Fruit fly (Drosophila melanogaster) whole organism, prepupa: ENCODE data around the gene CG44836.

Experiments
- Blimp-1 ChIP-seq: fragments of 200-800 bp; sonication (Bioruptor generic); optimal IDR thresholded peaks from 3 replicates; lab custom pipeline; 2017; ENCODE audit warnings: missing biosample characterization, missing genetic modification characterization, mild to moderate bottlenecking, moderate library complexity, missing genetic modification reagents
- CG10631 ChIP-seq: fragments of 200-800 bp; sonication (Bioruptor generic); optimal IDR thresholded peaks from 2 replicates; lab custom pipeline; 2016; ENCODE audit warnings: missing biosample characterization, missing genetic modification characterization
- CG11294 ChIP-seq: fragments of 200-800 bp; sonication (Bioruptor generic); IDR thresholded peaks from 2 replicates; pipeline ENCODE4 v1.3.6; 2022; ENCODE audit warnings: missing biosample characterization, missing genetic modification characterization
- CG11762 ChIP-seq: fragments of 200-800 bp; sonication (Bioruptor generic); optimal IDR thresholded peaks from 3 replicates; lab custom pipeline; 2016; ENCODE audit warnings: missing biosample characterization, missing genetic modification characterization; ENCODE audit not compliant: insufficient read depth
- CG16779 ChIP-seq: fragments of 200-800 bp; sonication (Bioruptor generic); optimal IDR thresholded peaks from 3 replicates; lab custom pipeline; 2017; ENCODE audit warnings: missing biosample characterization, mild to moderate bottlenecking, missing genetic modification characterization
- CG3032 ChIP-seq: fragments of 200-800 bp; optimal IDR thresholded peaks from 2 replicates; lab custom pipeline; 2019; ENCODE audit warnings: missing biosample characterization, mild to moderate bottlenecking, missing genetic modification characterization, moderate library complexity
- CG31627 ChIP-seq: fragments of 200-800 bp; sonication (Bioruptor generic); optimal IDR thresholded peaks from 3 replicates; lab custom pipeline; 2016; ENCODE audit warnings: missing biosample characterization, missing genetic modification characterization
- CG34406 ChIP-seq: fragments of 200-800 bp; sonication (Bioruptor generic); optimal IDR thresholded peaks from 3 replicates; lab custom pipeline; 2016; ENCODE audit warnings: missing biosample characterization, missing genetic modification characterization
- CG3919 ChIP-seq: fragments of 200-800 bp; sonication (Bioruptor generic); optimal IDR thresholded peaks from 3 replicates; lab custom pipeline; 2016; ENCODE audit warnings: missing biosample characterization, missing genetic modification characterization
- CG4318 ChIP-seq: fragments of 200-800 bp; sonication (Bioruptor generic); optimal IDR thresholded peaks from 3 replicates; lab custom pipeline; 2017; ENCODE audit warnings: missing biosample characterization, mild to moderate bottlenecking, missing genetic modification characterization
- CG6163 ChIP-seq: fragments of 200-800 bp; sonication (Bioruptor generic); IDR thresholded peaks from 3 replicates; pipeline ENCODE4 v1.3.6; 2022; ENCODE audit warnings: missing biosample characterization, missing genetic modification characterization
- CG6276 ChIP-seq: fragments of 200-800 bp; sonication (Bioruptor generic); optimal IDR thresholded peaks from 2 replicates; lab custom pipeline; 2017; ENCODE audit warnings: missing biosample characterization, mild to moderate bottlenecking, missing genetic modification characterization
- CG6854 ChIP-seq: fragments of 200-800 bp; sonication (Bioruptor generic); optimal IDR thresholded peaks from 2 replicates; lab custom pipeline; 2017; ENCODE audit warnings: missing biosample characterization, mild to moderate bottlenecking, missing genetic modification characterization
- CG8319 ChIP-seq: fragments of 200-800 bp; sonication (Bioruptor generic); optimal IDR thresholded peaks from 3 replicates; lab custom pipeline; 2016; ENCODE audit warnings: missing biosample characterization, missing genetic modification characterization
- CG8632 ChIP-seq: fragments of 200-800 bp; sonication (Bioruptor generic); optimal IDR thresholded peaks from 3 replicates; lab custom pipeline; 2016; ENCODE audit warnings: missing biosample characterization, missing genetic modification characterization
- CG9139 ChIP-seq: fragments of 200-800 bp; sonication (Bioruptor generic); optimal IDR thresholded peaks from 3 replicates; lab custom pipeline; 2017; ENCODE audit warnings: missing biosample characterization, mild to moderate bottlenecking, missing genetic modification characterization
- Eip75B ChIP-seq: fragments of 200-800 bp; sonication (Bioruptor generic); optimal IDR thresholded peaks from 3 replicates; lab custom pipeline; 2016; ENCODE audit warnings: missing biosample characterization, missing genetic modification characterization
- Eip78C ChIP-seq: fragments of 200-800 bp; sonication (Bioruptor generic); peaks from one replicate; lab custom pipeline; 2016; ENCODE audit warnings: missing biosample characterization, missing genetic modification characterization
- Eip93F ChIP-seq: fragments of 200-800 bp; sonication (Bioruptor generic); optimal IDR thresholded peaks from 2 replicates; lab custom pipeline; 2016; ENCODE audit warnings: missing biosample characterization, mild to moderate bottlenecking, missing genetic modification characterization
- Ets21C ChIP-seq: fragments of 200-800 bp; sonication (Bioruptor generic); optimal IDR thresholded peaks from 3 replicates; lab custom pipeline; 2016; ENCODE audit warnings: missing biosample characterization, missing genetic modification characterization
- Ets96B ChIP-seq: fragments of 200-800 bp; optimal IDR thresholded peaks from 2 replicates; lab custom pipeline; 2019; ENCODE audit warnings: missing biosample characterization, mild to moderate bottlenecking, missing genetic modification characterization, moderate library complexity
- Gug ChIP-seq: fragments of 200-800 bp; sonication (Bioruptor generic); IDR thresholded peaks from 2 replicates; pipeline ENCODE4 v1.3.6; 2022; ENCODE audit warnings: missing biosample characterization, missing genetic modification characterization
- Hr38 ChIP-seq: sonication (Bioruptor generic); optimal IDR thresholded peaks from 2 replicates; lab custom pipeline; 2016; ENCODE audit warnings: missing biosample characterization, missing genetic modification characterization
- Hr39 ChIP-seq: fragments of 200-800 bp; sonication (Bioruptor generic); optimal IDR thresholded peaks from 2 replicates; lab custom pipeline; 2016; ENCODE audit warnings: missing biosample characterization, missing genetic modification characterization
- Lpt ChIP-seq: fragments of 200-800 bp; sonication (Bioruptor generic); optimal IDR thresholded peaks from 3 replicates; lab custom pipeline; 2016; ENCODE audit warnings: missing biosample characterization, missing genetic modification characterization
- Met ChIP-seq: fragments of 200-800 bp; sonication (Bioruptor generic); optimal IDR thresholded peaks from 3 replicates; lab custom pipeline; 2016; ENCODE audit warnings: missing biosample characterization, missing genetic modification characterization
- Sox102F ChIP-seq: fragments of 200-800 bp; sonication (Bioruptor generic); optimal IDR thresholded peaks from 2 replicates; lab custom pipeline; 2016; ENCODE audit warnings: missing biosample characterization, mild to moderate bottlenecking, missing genetic modification characterization
- Sox14 ChIP-seq: fragments of 200-800 bp; sonication (Bioruptor generic); optimal IDR thresholded peaks from 3 replicates; lab custom pipeline; 2016; ENCODE audit warnings: missing biosample characterization, missing genetic modification characterization
- achi ChIP-seq: fragments of 200-800 bp; sonication (Bioruptor generic); optimal IDR thresholded peaks from 3 replicates; lab custom pipeline; 2016; ENCODE audit warnings: missing biosample characterization, missing genetic modification characterization
- cyc ChIP-seq: fragments of 200-800 bp; sonication (Bioruptor generic); optimal IDR thresholded peaks from 3 replicates; lab custom pipeline; 2016; ENCODE audit warnings: missing biosample characterization, missing genetic modification characterization
- dac ChIP-seq: fragments of 200-800 bp; sonication (Bioruptor generic); optimal IDR thresholded peaks from 2 replicates; lab custom pipeline; 2017; ENCODE audit warnings: missing biosample characterization, mild to moderate bottlenecking, missing genetic modification characterization
- dsx ChIP-seq: fragments of 200-800 bp; optimal IDR thresholded peaks from 3 replicates; lab custom pipeline; 2019; ENCODE audit warnings: missing biosample characterization, mild to moderate bottlenecking, missing genetic modification characterization, moderate library complexity; ENCODE audit not compliant: poor library complexity, severe bottlenecking
- eg ChIP-seq: fragments of 200-800 bp; sonication (Bioruptor generic); IDR thresholded peaks from 3 replicates; pipeline ENCODE4 v1.3.6; 2022; ENCODE audit warnings: missing biosample characterization, missing genetic modification characterization
- fd59A ChIP-seq: fragments of 200-800 bp; sonication (Bioruptor generic); optimal IDR thresholded peaks from 2 replicates; lab custom pipeline; 2017; ENCODE audit warnings: missing biosample characterization, mild to moderate bottlenecking, missing genetic modification characterization, missing genetic modification reagents
- fkh ChIP-seq: fragments of 200-800 bp; sonication (Bioruptor generic); optimal IDR thresholded peaks from 3 replicates; lab custom pipeline; 2017; ENCODE audit warnings: missing biosample characterization, mild to moderate bottlenecking, missing genetic modification characterization, moderate library complexity
- net ChIP-seq: fragments of 200-800 bp; sonication (Bioruptor generic); optimal IDR thresholded peaks from 3 replicates; lab custom pipeline; 2016; ENCODE audit warnings: missing biosample characterization, missing genetic modification characterization
- pdm3 ChIP-seq: fragments of 200-800 bp; sonication (Bioruptor generic); optimal IDR thresholded peaks from 3 replicates; lab custom pipeline; 2016; ENCODE audit warnings: missing biosample characterization, missing genetic modification characterization
- salr ChIP-seq, 2 experiments: fragments of 200-800 bp; sonication (Bioruptor generic); optimal IDR thresholded peaks; 3 replicates each; lab custom pipeline; 2016 to 2018; ENCODE audit warnings: missing biosample characterization in 2 of 2, missing genetic modification characterization in 2 of 2, mild to moderate bottlenecking in 1 of 2
- ss ChIP-seq, 2 experiments: fragments of 200-800 bp; sonication (Bioruptor generic); optimal IDR thresholded peaks; 2 replicates in 1 of 2; 3 replicates in 1 of 2; lab custom pipeline; 2017 to 2018; ENCODE audit warnings: mild to moderate bottlenecking in 2 of 2, missing biosample characterization in 2 of 2, missing genetic modification characterization in 2 of 2, moderate library complexity in 1 of 2
- svp ChIP-seq: fragments of 200-800 bp; sonication (Bioruptor generic); peaks from one replicate; lab custom pipeline; 2016; ENCODE audit warnings: missing biosample characterization, missing genetic modification characterization
- vri ChIP-seq: fragments of 200-800 bp; sonication (Bioruptor generic); optimal IDR thresholded peaks from 3 replicates; lab custom pipeline; 2016; ENCODE audit warnings: missing biosample characterization, mild to moderate bottlenecking, missing genetic modification characterization

CG44836 gene

dm6 chr3L:16383056-16383455 lies 17.0 kb downstream of the CG44836 start:
- TF ChIP-seq CG11762 = no peak
- TF ChIP-seq vri (GFP tag; lab: Kevin White, UChicago) = peak; percentile 92

- no peak for TF ChIP-seq CG9139
- TF ChIP-seq CG3032 (tag; lab: Kevin White, UChicago) = no peak
- TF ChIP-seq CG6276 (GFP tag; lab: Kevin White, UChicago) = no peak
- TF ChIP-seq fkh (GFP tag; lab: Kevin White, UChicago) = peak; percentile 44
- TF ChIP-seq CG8632 (GFP tag; lab: Kevin White, UChicago) = no peak
- TF ChIP-seq dac (GFP tag; lab: Kevin White, UChicago) = no peak
- TF ChIP-seq dsx (GFP tag; lab: Kevin White, UChicago) = no peak
- no peak for TF ChIP-seq CG34406 (GFP tag; lab: Kevin White, UChicago)
- TF ChIP-seq CG4318 = no peak
- no peak for TF ChIP-seq pdm3 (GFP tag; lab: Kevin White, UChicago)
- no peak for TF ChIP-seq Gug
- TF ChIP-seq ss (GFP tag; optimal IDR thresholded peaks at IDR 0.05; lab: Kevin White, UChicago) = no peak
- TF ChIP-seq svp (GFP tag; lab: Kevin White, UChicago) = peak; percentile 18
- TF ChIP-seq, all 60 proteins: peak for 2
Measured at dm6 chr3L:16381184-16381797, 18.8 kb downstream of the CG44836 start, which contains the start of gene Agpat4. Gene Agpat4, minus strand, starts transcription at chr3L:16381570.

dm6 chr3L:16380770-16381169 lies 19.3 kb downstream of the CG44836 start:
- TF ChIP-seq CG3919 = no peak

- TF ChIP-seq CG6163 (GFP tag; lab: Robert Waterston, UW) (no peak), salr (GFP tag; optimal IDR thresholded peaks at IDR 0.05; lab: Kevin White, UChicago) (no peak), Eip78C (GFP tag; lab: Kevin White, UChicago) (peak; percentile 79), net (GFP tag; lab: Kevin White, UChicago) (no peak), Ets21C (GFP tag; lab: Kevin White, UChicago) (no peak), CG6276 (GFP tag; lab: Kevin White, UChicago) (no peak), CG16779 (tag; lab: Kevin White, UChicago) (no peak), CG8319 (GFP tag; lab: Kevin White, UChicago) (no peak), achi (GFP tag; lab: Kevin White, UChicago) (no peak), CG3032 (tag; lab: Kevin White, UChicago) (peak; percentile 10), fd59A (GFP tag; lab: Kevin White, UChicago) (no peak), CG11294 (GFP tag; lab: Robert Waterston, UW) (no peak), CG10631 (GFP tag; lab: Kevin White, UChicago) (no peak), CG3919 (no peak), CG11762 (no peak), svp (GFP tag; lab: Kevin White, UChicago) (no peak), Gug (no peak), CG6854 (GFP tag; lab: Kevin White, UChicago) (no peak), CG31627 (no peak), Sox102F (no peak), cyc (no peak), Eip93F (GFP tag; lab: Kevin White, UChicago) (peak; percentile 51), Blimp-1 (GFP tag; lab: Kevin White, UChicago) (peak; percentile 89), dac (GFP tag; lab: Kevin White, UChicago) (no peak), Ets96B (no peak), Hr38 (GFP tag; lab: Kevin White, UChicago) (no peak), dsx (GFP tag; lab: Kevin White, UChicago) (no peak), Eip75B (no peak), CG4318 (no peak), Lpt (GFP tag; lab: Kevin White, UChicago) (peak; percentile 9), Sox14 (GFP tag; lab: Kevin White, UChicago) (peak; percentile 76), Met (GFP tag; lab: Kevin White, UChicago) (no peak), CG34406 (GFP tag; lab: Kevin White, UChicago) (no peak), fkh (GFP tag; lab: Kevin White, UChicago) (no peak), eg (no peak), Hr39 (no peak), vri (GFP tag; lab: Kevin White, UChicago) (no peak)
Measured at dm6 chr3L:16377768-16378764, 22.0 kb downstream of the CG44836 start, which contains the start of gene roq. Gene roq, minus strand, starts transcription at chr3L:16378566.
